Fruit fly (Drosophila melanogaster): ENCODE results near the gene phu.

Gene phu

dm6 chr3R:9459385-9460285, 35.0 kb upstream of the phu start (continued):
- TF ChIP-seq Bteb2 (GFP tag; optimal IDR thresholded peaks at IDR 0.05) (peak; percentile 55), inv (GFP tag; IDR thresholded peaks at IDR 0.05; ENCODE audit: partially characterized antibody) (no peak), eyg (GFP tag; optimal IDR thresholded peaks at IDR 0.05) (peak; percentile 16), Drgx (GFP tag; IDR thresholded peaks at IDR 0.05) (peak; percentile 20; the same call in 1 of the 2 replicates), cad (GFP tag; optimal IDR thresholded peaks at IDR 0.05) (no peak), CG10654 (GFP tag; optimal IDR thresholded peaks at IDR 0.05) (peak; percentile 35), cwo (GFP tag; optimal IDR thresholded peaks at IDR 0.05) (peak; percentile 78), chn (GFP tag; optimal IDR thresholded peaks at IDR 0.05) (peak; percentile 39), Med (GFP tag) (peak; percentile 88), luna (GFP tag; optimal IDR thresholded peaks at IDR 0.05) (no peak), E2f1 (GFP tag; IDR thresholded peaks at IDR 0.05) (peak; percentile 32; the same call in 1 of the 2 replicates), Ptx1 (GFP tag; IDR thresholded peaks at IDR 0.05) (peak; percentile 73), wdn (GFP tag; IDR thresholded peaks at IDR 0.05) (0 out of 2 replicates have a peak, but pooled peaks have one; percentile 28), CG10543 (GFP tag; optimal IDR thresholded peaks at IDR 0.05) (peak; percentile 92), kay (GFP tag; optimal IDR thresholded peaks at IDR 0.05) (no peak), tll (GFP tag; optimal IDR thresholded peaks at IDR 0.05) (no peak), CG6689 (GFP tag; IDR thresholded peaks at IDR 0.05) (peak; percentile 51; the same call in 1 of the 2 replicates), CG18599 (GFP tag; optimal IDR thresholded peaks at IDR 0.05) (peak; percentile 93), kah (GFP tag; optimal IDR thresholded peaks at IDR 0.05) (peak; percentile 28), CG10431 (GFP tag; optimal IDR thresholded peaks at IDR 0.05) (no peak), CG7928 (GFP tag; optimal IDR thresholded peaks at IDR 0.05) (no peak), CG32772 (GFP tag; IDR thresholded peaks at IDR 0.05) (peak; percentile 45; the same call in 1 of the 2 replicates), Antp (GFP tag; optimal IDR thresholded peaks at IDR 0.05) (peak; percentile 51), Max (GFP tag; optimal IDR thresholded peaks at IDR 0.05) (no peak), CG15514 (GFP tag; optimal IDR thresholded peaks at IDR 0.05) (peak; percentile 76), dpn (GFP tag; optimal IDR thresholded peaks at IDR 0.05) (peak; percentile 17 to 36), CG10959 (GFP tag; IDR thresholded peaks at IDR 0.05) (no peak), Mes4 (GFP tag; optimal IDR thresholded peaks at IDR 0.05) (no peak), corto (GFP tag; optimal IDR thresholded peaks at IDR 0.05) (no peak), Kr (GFP tag; optimal IDR thresholded peaks at IDR 0.05) (no peak), gcm (GFP tag; optimal IDR thresholded peaks at IDR 0.05) (peak; percentile 55), unpg (GFP tag; optimal IDR thresholded peaks at IDR 0.05) (peak; percentile 68), psq (GFP tag; optimal IDR thresholded peaks at IDR 0.05) (no peak), her (GFP tag; optimal IDR thresholded peaks at IDR 0.05) (peak; percentile 15), Opbp (GFP tag; IDR thresholded peaks at IDR 0.05; ENCODE audit: partially characterized antibody) (no peak), MESR4 (GFP tag; optimal IDR thresholded peaks at IDR 0.05) (no peak), lmd (GFP tag; IDR thresholded peaks at IDR 0.05) (peak; percentile 74), GATAe (GFP tag; conservative IDR thresholded peaks at IDR 0.05) (no peak), Dbx (GFP tag; IDR thresholded peaks at IDR 0.05) (peak; percentile 41; the same call in 1 of the 3 replicates), CG1602 (GFP tag; optimal IDR thresholded peaks at IDR 0.05) (no peak), Awh (GFP tag; IDR thresholded peaks at IDR 0.05) (no peak), Adf1 (GFP tag; IDR thresholded peaks at IDR 0.05) (peak; percentile 13; the same call in 1 of the 2 replicates), Dip3 (GFP tag; optimal IDR thresholded peaks at IDR 0.05) (peak; percentile 40), Hr3 (GFP tag; optimal IDR thresholded peaks at IDR 0.05) (peak; percentile 20), z (GFP tag; IDR thresholded peaks at IDR 0.05) (peak; percentile 82; the same call in 2 of the 3 replicates), fu2 (GFP tag; optimal IDR thresholded peaks at IDR 0.05) (peak; percentile 17), Doc3 (GFP tag; IDR thresholded peaks at IDR 0.05; ENCODE audit: partially characterized antibody) (no peak), run (tag; optimal IDR thresholded peaks at IDR 0.05) (peak; percentile 50)
